Fruit fly (Drosophila melanogaster) whole organism, embryonic: ENCODE data around the gene CG12539.

Experiments used
- Asciz ChIP-seq: fragments of 200-800 bp; sonication (Bioruptor generic); optimal IDR thresholded peaks from 2 replicates; lab custom pipeline; 2017; ENCODE audit warnings: missing biosample characterization, mild to moderate bottlenecking, missing genetic modification characterization, missing genetic modification reagents
- CG1024 ChIP-seq: fragments of 200-800 bp; sonication (Bioruptor generic); IDR thresholded peaks from 2 replicates; pipeline ENCODE4 v1.3.6; 2022; ENCODE audit warnings: missing biosample characterization, missing genetic modification characterization
- CG11695 ChIP-seq: fragments of 200-800 bp; sonication (Bioruptor generic); IDR thresholded peaks from 3 replicates; pipeline ENCODE4 v1.3.6; 2022; ENCODE audit warnings: missing biosample characterization, missing genetic modification characterization
- CG12236 ChIP-seq: fragments of 200-800 bp; sonication (Bioruptor generic); optimal IDR thresholded peaks from 2 replicates; lab custom pipeline; 2016; ENCODE audit warnings: missing biosample characterization, missing genetic modification characterization
- CG12744 ChIP-seq: fragments of 200-800 bp; sonication (Bioruptor generic); optimal IDR thresholded peaks from 2 replicates; lab custom pipeline; 2016; ENCODE audit warnings: missing biosample characterization, missing genetic modification characterization
- CG13775 ChIP-seq: fragments of 200-800 bp; sonication (Bioruptor generic); optimal IDR thresholded peaks from 3 replicates; lab custom pipeline; 2017; ENCODE audit warnings: missing biosample characterization, mild to moderate bottlenecking, missing genetic modification characterization
- CG14667 ChIP-seq: fragments of 200-800 bp; sonication (Bioruptor generic); IDR thresholded peaks from 2 replicates; pipeline ENCODE4 v1.3.6; 2022; ENCODE audit warnings: missing biosample characterization, missing genetic modification characterization
- CG17385 ChIP-seq: fragments of 200-800 bp; sonication (Bioruptor generic); optimal IDR thresholded peaks from 3 replicates; lab custom pipeline; 2018; ENCODE audit warnings: missing biosample characterization, mild to moderate bottlenecking, missing genetic modification characterization
- CG2120 ChIP-seq: fragments of 200-800 bp; sonication (Bioruptor generic); optimal IDR thresholded peaks from 3 replicates; lab custom pipeline; 2016; ENCODE audit warnings: missing biosample characterization, missing genetic modification characterization
- CG2889 ChIP-seq: fragments of 200-800 bp; sonication (Bioruptor generic); IDR thresholded peaks from 3 replicates; pipeline ENCODE4 v1.3.6; 2022; ENCODE audit warnings: missing biosample characterization, missing genetic modification characterization
- CG33557 ChIP-seq: fragments of 200-800 bp; sonication (Bioruptor generic); optimal IDR thresholded peaks from 2 replicates; lab custom pipeline; 2019; ENCODE audit warnings: missing biosample characterization, mild to moderate bottlenecking, missing genetic modification characterization, moderate library complexity
- CG3995 ChIP-seq: fragments of 200-800 bp; sonication (Bioruptor generic); optimal IDR thresholded peaks from 3 replicates; lab custom pipeline; 2016; ENCODE audit warnings: missing biosample characterization, missing genetic modification characterization
- CG4282 ChIP-seq: fragments of 200-800 bp; sonication (Bioruptor generic); optimal IDR thresholded peaks from 2 replicates; lab custom pipeline; 2016; ENCODE audit warnings: missing biosample characterization, missing genetic modification characterization
- CG4360 ChIP-seq: fragments of 200-800 bp; sonication (Bioruptor generic); IDR thresholded peaks from 2 replicates; pipeline ENCODE4 v1.3.6; 2022; ENCODE audit warnings: missing biosample characterization, missing genetic modification characterization
- CG5245 ChIP-seq: fragments of 200-800 bp; sonication (Bioruptor generic); optimal IDR thresholded peaks from 3 replicates; lab custom pipeline; 2016; ENCODE audit warnings: missing biosample characterization, missing genetic modification characterization
- CG7963 ChIP-seq: fragments of 200-800 bp; sonication (Bioruptor generic); IDR thresholded peaks from 3 replicates; pipeline ENCODE4 v1.3.6; 2022; ENCODE audit warnings: missing biosample characterization, missing genetic modification characterization; ENCODE audit not compliant: partially characterized antibody
- CrebB ChIP-seq: fragments of 200-800 bp; sonication (Bioruptor generic); optimal IDR thresholded peaks from 3 replicates; lab custom pipeline; 2018; ENCODE audit warnings: missing biosample characterization, mild to moderate bottlenecking, missing genetic modification characterization
- Dad ChIP-seq: fragments of 200-800 bp; sonication (Bioruptor generic); optimal IDR thresholded peaks from 3 replicates; lab custom pipeline; 2016; ENCODE audit warnings: missing biosample characterization, missing genetic modification characterization
- Deaf1 ChIP-seq: fragments of 200-800 bp; optimal IDR thresholded peaks from 3 replicates; lab custom pipeline; 2019; ENCODE audit warnings: missing biosample characterization, mild to moderate bottlenecking, missing genetic modification characterization, moderate library complexity
- Dip3 ChIP-seq: fragments of 200-800 bp; sonication (Bioruptor generic); optimal IDR thresholded peaks from 3 replicates; lab custom pipeline; 2016; ENCODE audit warnings: missing biosample characterization, missing genetic modification characterization
- Drgx ChIP-seq: fragments of 200-800 bp; sonication (Bioruptor generic); IDR thresholded peaks from 2 replicates; pipeline ENCODE4 v1.3.6; 2022; ENCODE audit warnings: missing biosample characterization, missing genetic modification characterization
- HLH3B ChIP-seq: fragments of 200-800 bp; sonication (Bioruptor generic); IDR thresholded peaks from 2 replicates; pipeline ENCODE4 v1.3.6; 2022; ENCODE audit warnings: missing biosample characterization, missing genetic modification characterization
- Hr78 ChIP-seq, 2 experiments: fragments of 200-800 bp in 1 of 2; fragments of >200 bp in 1 of 2; sonication (Bioruptor generic) in 1 of 2; optimal IDR thresholded peaks; 2 replicates each; lab custom pipeline; 2017 to 2019; ENCODE audit warnings: missing biosample characterization in 2 of 2, missing genetic modification characterization in 2 of 2, mild to moderate bottlenecking in 1 of 2, moderate library complexity in 1 of 2
- NK7.1 ChIP-seq: fragments of 200-800 bp; sonication (Bioruptor generic); optimal IDR thresholded peaks from 3 replicates; lab custom pipeline; 2016; ENCODE audit warnings: missing biosample characterization, missing genetic modification characterization
- Opbp ChIP-seq: fragments of 200-800 bp; sonication (Bioruptor generic); IDR thresholded peaks from 3 replicates; pipeline ENCODE4 v1.3.6; 2022; ENCODE audit warnings: missing biosample characterization, missing genetic modification characterization; ENCODE audit not compliant: partially characterized antibody
- Optix ChIP-seq: fragments of 200-800 bp; sonication (Bioruptor generic); IDR thresholded peaks from 3 replicates; pipeline ENCODE4 v1.3.6; 2022; ENCODE audit warnings: missing biosample characterization, missing genetic modification characterization
- Scr ChIP-seq: fragments of 200-800 bp; sonication (Bioruptor generic); IDR thresholded peaks from 2 replicates; pipeline ENCODE4 v1.3.6; 2022; ENCODE audit warnings: missing biosample characterization, missing genetic modification characterization; ENCODE audit not compliant: partially characterized antibody
- Sox100B ChIP-seq: fragments of 200-800 bp; sonication (Bioruptor generic); optimal IDR thresholded peaks from 3 replicates; lab custom pipeline; 2018; ENCODE audit warnings: missing biosample characterization, mild to moderate bottlenecking, missing genetic modification characterization
- Tbp ChIP-seq: fragments of >200 bp; optimal IDR thresholded peaks from 2 replicates; lab custom pipeline; 2018; ENCODE audit warnings: missing biosample characterization, missing genetic modification characterization
- Xbp1 ChIP-seq: fragments of 200-800 bp; sonication (Bioruptor generic); optimal IDR thresholded peaks from 3 replicates; lab custom pipeline; 2016; ENCODE audit warnings: missing biosample characterization, mild to moderate bottlenecking, missing genetic modification characterization
- ac ChIP-seq: fragments of 200-800 bp; sonication (Bioruptor generic); optimal IDR thresholded peaks from 3 replicates; lab custom pipeline; 2017; ENCODE audit warnings: missing biosample characterization, mild to moderate bottlenecking, missing genetic modification characterization
- al ChIP-seq: fragments of 200-800 bp; sonication (Bioruptor generic); IDR thresholded peaks from 2 replicates; pipeline ENCODE4 v1.3.6; 2022; ENCODE audit warnings: missing biosample characterization, missing genetic modification characterization
- bcd ChIP-seq: fragments of 200-800 bp; sonication (Bioruptor generic); optimal IDR thresholded peaks from 2 replicates; lab custom pipeline; 2017; ENCODE audit warnings: missing biosample characterization, mild to moderate bottlenecking, missing genetic modification characterization
- bigmax ChIP-seq: fragments of 200-800 bp; sonication (Bioruptor generic); optimal IDR thresholded peaks from 2 replicates; lab custom pipeline; 2018; ENCODE audit warnings: missing biosample characterization, mild to moderate bottlenecking, missing genetic modification characterization
- crol ChIP-seq: fragments of 200-800 bp; sonication (Bioruptor generic); IDR thresholded peaks from 2 replicates; pipeline ENCODE4 v1.3.6; 2022; ENCODE audit warnings: missing biosample characterization, missing genetic modification characterization
- eyg ChIP-seq: fragments of 200-800 bp; sonication (Bioruptor generic); optimal IDR thresholded peaks from 3 replicates; lab custom pipeline; 2016; ENCODE audit warnings: missing biosample characterization, missing genetic modification characterization
- hbn ChIP-seq: fragments of 200-800 bp; sonication (Bioruptor generic); IDR thresholded peaks from 2 replicates; pipeline ENCODE4 v1.3.6; 2022; ENCODE audit warnings: missing biosample characterization, missing genetic modification characterization; ENCODE audit not compliant: partially characterized antibody
- hkb ChIP-seq, 2 experiments: fragments of 200-800 bp in 1 of 2; fragments of >200 bp in 1 of 2; sonication (Bioruptor generic) in 1 of 2; IDR thresholded peaks in 1 of 2; optimal IDR thresholded peaks in 1 of 2; 2 replicates each; pipeline versions ENCODE4 v1.3.6 to Lab custom; 2017 to 2022; ENCODE audit warnings: missing biosample characterization in 1 of 2, missing genetic modification characterization in 1 of 2
- nau ChIP-seq: fragments of 200-800 bp; sonication (Bioruptor generic); optimal IDR thresholded peaks from 3 replicates; lab custom pipeline; 2017; ENCODE audit warnings: missing biosample characterization, mild to moderate bottlenecking, missing genetic modification characterization, missing genetic modification reagents
- nmo ChIP-seq: fragments of 200-800 bp; sonication (Bioruptor generic); optimal IDR thresholded peaks from 2 replicates; lab custom pipeline; 2018; ENCODE audit warnings: missing biosample characterization, mild to moderate bottlenecking, missing genetic modification characterization, moderate library complexity
- org-1 ChIP-seq: fragments of 200-800 bp; sonication (Bioruptor generic); optimal IDR thresholded peaks from 2 replicates; lab custom pipeline; 2017; ENCODE audit warnings: missing biosample characterization, missing genetic modification characterization
- pfk ChIP-seq: fragments of 200-800 bp; sonication (Bioruptor generic); optimal IDR thresholded peaks from 2 replicates; lab custom pipeline; 2018; ENCODE audit warnings: missing biosample characterization, mild to moderate bottlenecking, missing genetic modification characterization, moderate library complexity
- scrt ChIP-seq: fragments of 200-800 bp; sonication (Bioruptor generic); optimal IDR thresholded peaks from 2 replicates; lab custom pipeline; 2018; ENCODE audit warnings: missing biosample characterization, mild to moderate bottlenecking, missing genetic modification characterization, moderate library complexity
- sens ChIP-seq: fragments of 200-800 bp; sonication (Bioruptor generic); peaks from one replicate; lab custom pipeline; 2016; ENCODE audit warnings: missing biosample characterization, missing genetic modification characterization
- slbo ChIP-seq: fragments of 200-800 bp; sonication (Bioruptor generic); IDR thresholded peaks from 2 replicates; pipeline ENCODE4 v1.3.6; 2022; ENCODE audit warnings: missing biosample characterization, missing genetic modification characterization
- toy ChIP-seq: fragments of 200-800 bp; sonication (Bioruptor generic); IDR thresholded peaks from 2 replicates; pipeline ENCODE4 v1.3.6; 2022; ENCODE audit warnings: missing biosample characterization, missing genetic modification characterization

Gene CG12539

dm6 chrX:14825922-14826617 is 18.5 kb downstream of the CG12539 start, which contains the start of gene rut (continued):
- TF ChIP-seq Drgx (GFP tag; lab: Robert Waterston, UW) (peak; percentile 50), CG3995 (peak; percentile 84), CrebB (no peak), CG12744 (GFP tag; lab: Kevin White, UChicago) (peak; percentile 25), Xbp1 (no peak), NK7.1 (no peak), CG7963 (GFP tag; lab: Robert Waterston, UW) (peak; percentile 86), CG14667 (no peak), toy (GFP tag; lab: Robert Waterston, UW) (no peak), pfk (GFP tag; lab: Kevin White, UChicago) (no peak), sens (GFP tag; lab: Kevin White, UChicago) (peak; percentile 34), Scr (GFP tag; lab: Robert Waterston, UW) (peak; percentile 94), Tbp (no peak), CG4282 (GFP tag; lab: Kevin White, UChicago) (no peak), bcd (GFP tag; lab: Kevin White, UChicago) (peak; percentile 3), nmo (GFP tag; lab: Kevin White, UChicago) (peak; percentile 4), nau (GFP tag; lab: Kevin White, UChicago) (no peak), CG1024 (no peak), org-1 (GFP tag; lab: Kevin White, UChicago) (no peak), hbn (GFP tag; lab: Robert Waterston, UW) (peak; percentile 92), al (GFP tag; lab: Robert Waterston, UW) (0 out of 2 replicates have a peak, but pooled peaks have one; percentile 9), CG11695 (0 out of 3 replicates have a peak, but pooled peaks have one; percentile 7), Hr78 (GFP tag; optimal IDR thresholded peaks at IDR 0.05; lab: Kevin White, UChicago) (no peak), ac (GFP tag; lab: Kevin White, UChicago) (no peak), CG33557 (GFP tag; lab: Kevin White, UChicago) (no peak), CG2120 (GFP tag; lab: Kevin White, UChicago) (peak; percentile 32), Deaf1 (tag; lab: Kevin White, UChicago) (peak; percentile 99), CG12236 (no peak), CG13775 (GFP tag; lab: Kevin White, UChicago) (no peak), eyg (GFP tag; lab: Kevin White, UChicago) (no peak), hkb (optimal IDR thresholded peaks at IDR 0.05; lab: Kevin White, UChicago) (no peak), hkb (GFP tag; IDR thresholded peaks at IDR 0.05; lab: Robert Waterston, UW) (peak; percentile 22; the same call in 1 of the 2 replicates), Optix (0 out of 3 replicates have a peak, but pooled peaks have one; percentile 10), Dad (GFP tag; lab: Kevin White, UChicago) (peak; percentile 5), slbo (peak; percentile 50; the same call in 1 of the 2 replicates), CG5245 (no peak), Sox100B (no peak)

dm6 chrX:14825470-14825787 is 19.1 kb downstream of the CG12539 start:
- no peak for TF ChIP-seq scrt (GFP tag; lab: Kevin White, UChicago)
- peak; percentile 96 for TF ChIP-seq CG4360 (GFP tag; lab: Robert Waterston, UW)
- TF ChIP-seq Dip3, result no peak
- TF ChIP-seq bigmax (GFP tag; lab: Kevin White, UChicago), result no peak
- TF ChIP-seq Opbp (GFP tag; lab: Robert Waterston, UW), result 0 out of 3 replicates have a peak, but pooled peaks have one; percentile 22
- TF ChIP-seq crol, result 0 out of 2 replicates have a peak, but pooled peaks have one; percentile 72
- TF ChIP-seq Asciz (GFP tag; lab: Kevin White, UChicago), result no peak
- TF ChIP-seq CG17385 (GFP tag; lab: Kevin White, UChicago), result peak; percentile 62
- TF ChIP-seq HLH3B (GFP tag; lab: Robert Waterston, UW), result no peak
- TF ChIP-seq CG2889 (GFP tag; lab: Robert Waterston, UW), result no peak
- TF ChIP-seq, all 482 proteins: peak for 4
